Worm (Caenorhabditis elegans) whole organism, young adult: Measurements from ENCODE around the gene exh-1.

Source experiments
- B0035.1 ChIP-seq: sonication (generic microtip); optimal IDR thresholded peaks from 2 replicates; lab custom pipeline; 2016; ENCODE audit warnings: missing genetic modification characterization, mild to moderate bottlenecking, missing compliant biosample characterization, missing genotype, missing genetic modification reagents
- cebp-2 ChIP-seq: fragments of 200-800 bp; sonication (Bioruptor generic); IDR thresholded peaks from 2 replicates; pipeline ENCODE4 v1.3.6; 2022; ENCODE audit warnings: missing genetic modification characterization, missing compliant biosample characterization
- die-1 ChIP-seq: sonication (generic microtip); optimal IDR thresholded peaks from 2 replicates; lab custom pipeline; 2016; ENCODE audit warnings: missing genotype, mild to moderate bottlenecking, missing genetic modification characterization, missing compliant biosample characterization
- hrde-1 ChIP-seq: sonication (generic microtip); optimal IDR thresholded peaks from 2 replicates; lab custom pipeline; 2016; ENCODE audit warnings: missing genetic modification characterization, mild to moderate bottlenecking, missing compliant biosample characterization, moderate library complexity, missing genotype, missing genetic modification reagents, borderline replicate concordance
- lin-26 ChIP-seq: fragments of 200-800 bp; sonication (Bioruptor generic); IDR thresholded peaks from 2 replicates; pipeline ENCODE4 v1.3.6; 2022; ENCODE audit warnings: missing genetic modification reagents, missing genetic modification characterization, missing compliant biosample characterization
- lin-35 ChIP-seq, 3 experiments: fragments of 150-350 bp in 2 of 3; sonication (generic microtip) in 1 of 3; optimal IDR thresholded peaks; 2 replicates each; lab custom pipeline; 2014 to 2018; ENCODE audit warnings: missing biosample characterization in 3 of 3, missing genetic modification characterization in 3 of 3, missing genetic modification reagents in 3 of 3
- lin-40 ChIP-seq: sonication (generic microtip); optimal IDR thresholded peaks from 2 replicates; lab custom pipeline; 2016; ENCODE audit warnings: missing genetic modification characterization, mild to moderate bottlenecking, missing compliant biosample characterization, missing genotype, missing genetic modification reagents
- nfya-2 ChIP-seq: fragments of 200-800 bp; sonication (Bioruptor generic); IDR thresholded peaks from 2 replicates; pipeline ENCODE4 v1.3.6; 2022; ENCODE audit warnings: missing genetic modification reagents, missing genetic modification characterization, missing compliant biosample characterization
- rcor-1 ChIP-seq: fragments of 200-800 bp; sonication (Bioruptor generic); IDR thresholded peaks from 2 replicates; pipeline ENCODE4 v1.3.6; 2022; ENCODE audit warnings: missing genetic modification reagents, missing genetic modification characterization, missing compliant biosample characterization
- unc-62 ChIP-seq: fragments of 150-350 bp; optimal IDR thresholded peaks from 2 replicates; lab custom pipeline; 2014; ENCODE audit warnings: missing biosample characterization, missing genetic modification reagents, missing genetic modification characterization
- zfh-2 ChIP-seq: fragments of 200-800 bp; sonication (Bioruptor generic); conservative IDR thresholded peaks from 2 replicates; pipeline ENCODE4 v1.3.6; 2022; ENCODE audit warnings: missing genetic modification reagents, missing genetic modification characterization, missing compliant biosample characterization

- no peak for TF ChIP-seq hrde-1 (tag; lab: Kevin White, UChicago)
- TF ChIP-seq die-1 (tag; lab: Kevin White, UChicago): no peak
- no peak for TF ChIP-seq cebp-2 (GFP tag; lab: Robert Waterston, UW)
- TF ChIP-seq zfh-2 (GFP tag; lab: Robert Waterston, UW): no peak
- no peak for TF ChIP-seq rcor-1 (GFP tag; lab: Robert Waterston, UW)
- TF ChIP-seq lin-35 (GFP tag; optimal IDR thresholded peaks at IDR 0.05; lab: Kevin White, UChicago): no peak
- no peak for TF ChIP-seq lin-26 (GFP tag; lab: Robert Waterston, UW)
- no peak for TF ChIP-seq B0035.1 (tag; lab: Kevin White, UChicago)
- TF ChIP-seq lin-40 (tag; lab: Kevin White, UChicago): no peak
- no peak for TF ChIP-seq nfya-2 (GFP tag; lab: Robert Waterston, UW)
- no peak for TF ChIP-seq unc-62 (GFP tag; lab: Kevin White, UChicago)
Measured at ce11 chrV:3200323-3200722, 43.4 kb downstream of the exh-1 start, which contains the start of gene K08D9.4.
